Worm (Caenorhabditis elegans) whole organism, L1 larva: Measurements from ENCODE around the gene T02G5.3.

Experiments used
- C04F5.9 ChIP-seq: sonication (generic microtip); optimal IDR thresholded peaks from 2 replicates; lab custom pipeline; 2016; ENCODE audit warnings: missing genetic modification characterization, missing compliant biosample characterization
- C34B4.2 ChIP-seq: sonication (generic microtip); optimal IDR thresholded peaks from 2 replicates; lab custom pipeline; 2017; ENCODE audit warnings: mild to moderate bottlenecking, missing genetic modification characterization, missing compliant biosample characterization
- aha-1 ChIP-seq: fragments of 150-350 bp; optimal IDR thresholded peaks from 2 replicates; lab custom pipeline; 2014; ENCODE audit warnings: missing biosample characterization, missing genetic modification characterization
- alr-1 ChIP-seq: fragments of 200-800 bp; sonication (Bioruptor generic); optimal IDR thresholded peaks from 2 replicates; lab custom pipeline; 2018; ENCODE audit warnings: borderline replicate concordance, mild to moderate bottlenecking, missing genetic modification characterization, missing compliant biosample characterization
- aly-2 ChIP-seq: fragments of 150-350 bp; optimal IDR thresholded peaks from 2 replicates; lab custom pipeline; 2014; ENCODE audit warnings: missing biosample characterization, missing genetic modification characterization
- ama-1 ChIP-seq: fragments of 150-350 bp; optimal IDR thresholded peaks from 2 replicates; lab custom pipeline; 2014
- blmp-1 ChIP-seq: fragments of 150-350 bp; optimal IDR thresholded peaks from 2 replicates; lab custom pipeline; 2014; ENCODE audit warnings: missing biosample characterization, missing genetic modification characterization
- ceh-63 ChIP-seq: fragments of 200-800 bp; sonication (Bioruptor generic); optimal IDR thresholded peaks from 2 replicates; lab custom pipeline; 2018; ENCODE audit warnings: mild to moderate bottlenecking, missing genetic modification characterization, missing compliant biosample characterization
- ceh-8 ChIP-seq: fragments of 200-800 bp; sonication (Bioruptor generic); optimal IDR thresholded peaks from 2 replicates; lab custom pipeline; 2018; ENCODE audit warnings: mild to moderate bottlenecking, missing genetic modification characterization, moderate library complexity, missing compliant biosample characterization
- ceh-82 ChIP-seq, 3 experiments: fragments of 150-350 bp in 1 of 3; sonication (generic microtip) in 2 of 3; optimal IDR thresholded peaks; 2 replicates each; lab custom pipeline; 2014 to 2017; ENCODE audit warnings: missing biosample characterization in 3 of 3, missing genetic modification characterization in 3 of 3
- ceh-88 ChIP-seq: fragments of 200-800 bp; sonication (Bioruptor generic); IDR thresholded peaks from 2 replicates; pipeline ENCODE4 v1.3.6; 2022; ENCODE audit warnings: missing genetic modification characterization, missing compliant biosample characterization
- ceh-90 ChIP-seq: sonication (generic microtip); optimal IDR thresholded peaks from 2 replicates; lab custom pipeline; 2016; ENCODE audit warnings: missing genetic modification characterization, missing compliant biosample characterization
- ces-1 ChIP-seq: fragments of 150-350 bp; optimal IDR thresholded peaks from 2 replicates; lab custom pipeline; 2014; ENCODE audit warnings: missing biosample characterization, missing genetic modification reagents, missing genetic modification characterization
- efl-3 ChIP-seq: fragments of 200-800 bp; sonication (Bioruptor generic); optimal IDR thresholded peaks from 2 replicates; lab custom pipeline; 2018; ENCODE audit warnings: mild to moderate bottlenecking, missing genetic modification characterization, missing compliant biosample characterization
- elt-2 ChIP-seq: sonication (generic microtip); optimal IDR thresholded peaks from 2 replicates; lab custom pipeline; 2016; ENCODE audit warnings: missing genetic modification characterization, mild to moderate bottlenecking, inconsistent platforms, missing compliant biosample characterization, missing genetic modification reagents
- elt-3 ChIP-seq, 6 experiments: fragments of 150-350 bp in 1 of 6; sonication (generic microtip); optimal IDR thresholded peaks; 2 replicates each; lab custom pipeline; 2017 to 2018; ENCODE audit warnings: missing biosample characterization in 6 of 6, missing genetic modification characterization in 6 of 6, inconsistent platforms in 1 of 6
- ets-5 ChIP-seq: fragments of 200-800 bp; sonication (Bioruptor generic); IDR thresholded peaks from 2 replicates; pipeline ENCODE4 v1.3.6; 2022; ENCODE audit warnings: missing genetic modification characterization, missing compliant biosample characterization
- fkh-10 ChIP-seq: sonication (generic microtip); optimal IDR thresholded peaks from 2 replicates; lab custom pipeline; 2017; ENCODE audit warnings: missing biosample characterization, missing genetic modification reagents, missing genetic modification characterization
- fkh-4 ChIP-seq: sonication (generic microtip); optimal IDR thresholded peaks from 2 replicates; lab custom pipeline; 2016; ENCODE audit warnings: missing compliant biosample characterization, missing genetic modification characterization, borderline replicate concordance
- fkh-8 ChIP-seq: sonication (generic microtip); optimal IDR thresholded peaks from 2 replicates; lab custom pipeline; 2016; ENCODE audit warnings: mild to moderate bottlenecking, missing genetic modification characterization, missing compliant biosample characterization
- fos-1 ChIP-seq: fragments of 150-350 bp; optimal IDR thresholded peaks from 2 replicates; lab custom pipeline; 2014; ENCODE audit warnings: missing biosample characterization, missing genetic modification characterization
- hlh-17 ChIP-seq: fragments of 200-800 bp; sonication (Bioruptor generic); optimal IDR thresholded peaks from 2 replicates; lab custom pipeline; 2018; ENCODE audit warnings: missing genetic modification characterization, mild to moderate bottlenecking, missing compliant biosample characterization, moderate library complexity, borderline replicate concordance
- hlh-4 ChIP-seq: sonication (generic microtip); optimal IDR thresholded peaks from 2 replicates; lab custom pipeline; 2016; ENCODE audit warnings: mild to moderate bottlenecking, missing genetic modification characterization, missing compliant biosample characterization
- hpl-2 ChIP-seq: fragments of 150-350 bp; optimal IDR thresholded peaks from 2 replicates; lab custom pipeline; 2014; ENCODE audit warnings: missing biosample characterization, missing genetic modification reagents, missing genetic modification characterization
- irx-1 ChIP-seq: sonication (generic microtip); optimal IDR thresholded peaks from 2 replicates; lab custom pipeline; 2016; ENCODE audit warnings: missing genetic modification characterization, missing compliant biosample characterization
- jun-1 ChIP-seq: fragments of 150-350 bp; optimal IDR thresholded peaks from 2 replicates; lab custom pipeline; 2014; ENCODE audit warnings: missing biosample characterization, missing genetic modification reagents, missing genetic modification characterization
- lin-13 ChIP-seq: fragments of 150-350 bp; optimal IDR thresholded peaks from 2 replicates; lab custom pipeline; 2014; ENCODE audit warnings: missing biosample characterization, missing genetic modification reagents, missing genetic modification characterization
- lin-39 ChIP-seq: fragments of 150-350 bp; optimal IDR thresholded peaks from 2 replicates; lab custom pipeline; 2014; ENCODE audit warnings: missing biosample characterization, missing genetic modification reagents, missing genetic modification characterization
- lsy-2 ChIP-seq, 2 experiments: fragments of 150-350 bp; optimal IDR thresholded peaks; 2 replicates each; lab custom pipeline; 2014; ENCODE audit warnings: missing biosample characterization in 2 of 2, missing genetic modification characterization in 2 of 2
- mab-9 ChIP-seq: fragments of 200-800 bp; sonication (Bioruptor generic); IDR thresholded peaks from 2 replicates; pipeline ENCODE4 v1.3.6; 2022; ENCODE audit warnings: missing genetic modification reagents, missing genetic modification characterization, missing compliant biosample characterization
- mdl-1 ChIP-seq, 2 experiments: fragments of 150-350 bp; optimal IDR thresholded peaks; 2 replicates each; lab custom pipeline; 2014 to 2017; ENCODE audit warnings: missing biosample characterization in 2 of 2, missing genetic modification characterization in 2 of 2, inconsistent platforms in 1 of 2
- mef-2 ChIP-seq: fragments of 150-350 bp; optimal IDR thresholded peaks from 2 replicates; lab custom pipeline; 2014; ENCODE audit warnings: missing biosample characterization, missing genetic modification characterization
- mep-1 ChIP-seq: fragments of 150-350 bp; optimal IDR thresholded peaks from 2 replicates; lab custom pipeline; 2014; ENCODE audit warnings: missing biosample characterization, missing genetic modification characterization
- nhr-20 ChIP-seq: sonication (generic microtip); optimal IDR thresholded peaks from 2 replicates; lab custom pipeline; 2016; ENCODE audit warnings: mild to moderate bottlenecking, missing genetic modification characterization, missing compliant biosample characterization
- nhr-237 ChIP-seq: fragments of 150-350 bp; optimal IDR thresholded peaks from 2 replicates; lab custom pipeline; 2014; ENCODE audit warnings: missing biosample characterization, missing genetic modification characterization
- nhr-28 ChIP-seq: fragments of 150-350 bp; optimal IDR thresholded peaks from 2 replicates; lab custom pipeline; 2014; ENCODE audit warnings: missing biosample characterization, missing genetic modification characterization
- nhr-76 ChIP-seq: sonication (generic microtip); optimal IDR thresholded peaks from 2 replicates; lab custom pipeline; 2017; ENCODE audit warnings: missing biosample characterization, missing genetic modification characterization
- nhr-77 ChIP-seq: fragments of 150-350 bp; optimal IDR thresholded peaks from 2 replicates; lab custom pipeline; 2014; ENCODE audit warnings: missing biosample characterization, missing genetic modification characterization
- nhr-84 ChIP-seq: sonication (generic microtip); optimal IDR thresholded peaks from 2 replicates; lab custom pipeline; 2017; ENCODE audit warnings: missing biosample characterization, missing genetic modification characterization
- nhr-90 ChIP-seq: sonication (generic microtip); optimal IDR thresholded peaks from 2 replicates; lab custom pipeline; 2016; ENCODE audit warnings: mild to moderate bottlenecking, missing genetic modification characterization, missing compliant biosample characterization; ENCODE audit not compliant: poor library complexity
- pax-3 ChIP-seq: fragments of 200-800 bp; sonication (Bioruptor generic); optimal IDR thresholded peaks from 2 replicates; lab custom pipeline; 2018; ENCODE audit warnings: mild to moderate bottlenecking, missing genetic modification characterization, moderate library complexity, missing compliant biosample characterization
- pqm-1 ChIP-seq: sonication (generic microtip); optimal IDR thresholded peaks from 3 replicates; lab custom pipeline; 2017; ENCODE audit warnings: missing biosample characterization, missing genetic modification characterization
- snpc-4 ChIP-seq: fragments of 150-350 bp; optimal IDR thresholded peaks from 2 replicates; lab custom pipeline; 2014; ENCODE audit warnings: missing biosample characterization, missing genetic modification characterization
- snu-23 ChIP-seq: sonication (generic microtip); optimal IDR thresholded peaks from 2 replicates; lab custom pipeline; 2016; ENCODE audit warnings: missing genetic modification characterization, missing compliant biosample characterization
- sptf-1 ChIP-seq: fragments of 150-350 bp; optimal IDR thresholded peaks from 2 replicates; lab custom pipeline; 2014; ENCODE audit warnings: missing biosample characterization, missing genetic modification characterization
- swsn-7 ChIP-seq: sonication (generic microtip); optimal IDR thresholded peaks from 2 replicates; lab custom pipeline; 2016; ENCODE audit warnings: missing genetic modification characterization, missing compliant biosample characterization
- tlp-1 ChIP-seq: fragments of 150-350 bp; optimal IDR thresholded peaks from 2 replicates; lab custom pipeline; 2014; ENCODE audit warnings: missing biosample characterization, missing genetic modification characterization
- unc-30 ChIP-seq: sonication (generic microtip); optimal IDR thresholded peaks from 2 replicates; lab custom pipeline; 2017; ENCODE audit warnings: missing biosample characterization, missing genetic modification characterization
- unc-62 ChIP-seq: fragments of 150-350 bp; optimal IDR thresholded peaks from 2 replicates; lab custom pipeline; 2014; ENCODE audit warnings: missing biosample characterization, missing genetic modification reagents, missing genetic modification characterization
- unc-86 ChIP-seq: sonication (generic microtip); optimal IDR thresholded peaks from 2 replicates; lab custom pipeline; 2016; ENCODE audit warnings: missing genetic modification characterization, missing compliant biosample characterization
- unc-98 ChIP-seq: fragments of 200-800 bp; sonication (Bioruptor generic); IDR thresholded peaks from 2 replicates; pipeline ENCODE4 v1.3.6; 2022; ENCODE audit warnings: missing genetic modification characterization, missing compliant biosample characterization
- vab-15 ChIP-seq: sonication (generic microtip); optimal IDR thresholded peaks from 2 replicates; lab custom pipeline; 2017; ENCODE audit warnings: missing genotype, mild to moderate bottlenecking, missing genetic modification characterization, missing compliant biosample characterization
- zag-1 ChIP-seq: fragments of 150-350 bp; optimal IDR thresholded peaks from 2 replicates; lab custom pipeline; 2014; ENCODE audit warnings: missing biosample characterization, missing genetic modification characterization
- ztf-11 ChIP-seq, 2 experiments: sonication (generic microtip); optimal IDR thresholded peaks; 2 replicates each; lab custom pipeline; 2016 to 2017; ENCODE audit warnings: missing genetic modification characterization in 2 of 2, missing biosample characterization in 1 of 2, missing compliant biosample characterization in 1 of 2
- ztf-4 ChIP-seq: fragments of 150-350 bp; optimal IDR thresholded peaks from 2 replicates; lab custom pipeline; 2014; ENCODE audit warnings: missing biosample characterization, missing genetic modification characterization

T02G5.3 gene

DNA sequence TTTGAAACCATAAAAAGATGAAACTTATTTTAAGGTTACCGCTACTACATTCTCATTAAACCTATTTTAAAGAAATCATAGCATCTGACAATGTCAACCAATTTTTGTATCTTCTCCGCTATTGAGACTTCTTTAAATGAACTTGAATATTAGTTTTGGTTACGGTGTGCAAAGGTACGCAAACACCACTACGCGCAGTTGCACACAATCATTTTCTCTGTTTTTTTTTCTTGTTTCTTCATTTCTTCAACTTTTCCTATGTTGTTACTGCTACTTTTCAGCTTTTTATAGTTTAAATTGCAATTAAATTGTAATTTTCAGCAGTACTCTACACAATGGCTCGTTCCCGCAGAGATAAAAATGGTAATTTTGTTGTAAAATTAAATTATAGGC is 18.5 kb downstream of the T02G5.3 start, which contains the start of gene F10E7.5 (continued):
- no peak for TF ChIP-seq fkh-4 (tag; lab: Kevin White, UChicago)
- TF ChIP-seq pax-3 (tag; lab: Kevin White, UChicago): no peak
- TF ChIP-seq ceh-63 (GFP tag; lab: Kevin White, UChicago): no peak
- peak; percentile 61 for TF ChIP-seq blmp-1
- peak; percentile 30 for TF ChIP-seq jun-1 (tag; lab: Kevin White, UChicago)
- TF ChIP-seq zag-1 (tag; lab: Kevin White, UChicago): no peak
- TF ChIP-seq unc-86: peak; percentile 14
- no peak for TF ChIP-seq nhr-84
- TF ChIP-seq swsn-7 (tag; lab: Kevin White, UChicago): peak; percentile 34
- TF ChIP-seq ztf-4 (tag; lab: Kevin White, UChicago): no peak
- no peak for TF ChIP-seq aha-1 (tag; lab: Kevin White, UChicago)
- TF ChIP-seq efl-3 (GFP tag; lab: Kevin White, UChicago): no peak
- TF ChIP-seq ceh-8 (GFP tag; lab: Kevin White, UChicago): no peak
- TF ChIP-seq sptf-1: no peak
- TF ChIP-seq unc-30: no peak
- no peak for TF ChIP-seq pqm-1 (tag; lab: Kevin White, UChicago)
- TF ChIP-seq nhr-20: peak; percentile 15
- TF ChIP-seq aly-2 (tag; lab: Kevin White, UChicago): peak; percentile 40
- TF ChIP-seq nhr-77: no peak
- TF ChIP-seq C04F5.9 (tag; lab: Kevin White, UChicago): no peak
- no peak for TF ChIP-seq ets-5
- TF ChIP-seq hlh-4 (tag; lab: Kevin White, UChicago): no peak
- TF ChIP-seq fkh-10 (GFP tag; lab: Kevin White, UChicago): no peak
- TF ChIP-seq ztf-11 (tag; optimal IDR thresholded peaks at IDR 0.05; lab: Kevin White, UChicago): no peak
- no peak for TF ChIP-seq ceh-88 (GFP tag; lab: Robert Waterston, UW)
- TF ChIP-seq snu-23 (GFP tag; lab: Kevin White, UChicago): peak; percentile 69
- peak; percentile 23 for TF ChIP-seq fos-1
- no peak for TF ChIP-seq C34B4.2
- no peak for TF ChIP-seq ces-1 (GFP tag; lab: Kevin White, UChicago)
- TF ChIP-seq ama-1 (lab: Kevin White, UChicago): no peak
- TF ChIP-seq vab-15 (tag; lab: Kevin White, UChicago): no peak
- TF ChIP-seq lin-39 (tag; lab: Kevin White, UChicago): no peak
- TF ChIP-seq mep-1 (tag; lab: Kevin White, UChicago): peak; percentile 83
- no peak for TF ChIP-seq nhr-76 (tag; lab: Kevin White, UChicago)
- peak; percentile 23 for TF ChIP-seq snpc-4
- TF ChIP-seq irx-1 (tag; lab: Kevin White, UChicago): no peak
- no peak for TF ChIP-seq mef-2 (tag; lab: Kevin White, UChicago)
- TF ChIP-seq elt-2 (tag; lab: Kevin White, UChicago): no peak
- no peak for TF ChIP-seq fkh-8
- TF ChIP-seq mab-9 (GFP tag; lab: Robert Waterston, UW): no peak
- no peak for TF ChIP-seq hlh-17
- TF ChIP-seq lsy-2 (tag; optimal IDR thresholded peaks at IDR 0.05; lab: Kevin White, UChicago): peak; percentile 97 to 99
- TF ChIP-seq ceh-82 (tag; optimal IDR thresholded peaks at IDR 0.05; lab: Kevin White, UChicago): peak; percentile 44 to 58 (median 44)
- TF ChIP-seq unc-98 (GFP tag; lab: Robert Waterston, UW): no peak
- no peak for TF ChIP-seq alr-1
- no peak for TF ChIP-seq unc-62
- no peak for TF ChIP-seq tlp-1
- TF ChIP-seq ceh-90 (tag; lab: Kevin White, UChicago): no peak
- no peak for TF ChIP-seq lin-13 (GFP tag; lab: Kevin White, UChicago)
- peak; percentile 33 for TF ChIP-seq nhr-90
- TF ChIP-seq elt-3 (tag; optimal IDR thresholded peaks at IDR 0.05; lab: Kevin White, UChicago): no peak
- TF ChIP-seq mdl-1 (tag; optimal IDR thresholded peaks at IDR 0.05; lab: Kevin White, UChicago): peak in 1 of 2 experiments; percentile 36
- no peak for TF ChIP-seq nhr-237 (tag; lab: Kevin White, UChicago)
- no peak for TF ChIP-seq nhr-28
- TF ChIP-seq hpl-2 (GFP tag; lab: Kevin White, UChicago): no peak
